Fruit fly (Drosophila melanogaster): ENCODE results near the gene CG31373.

Gene CG31373

DNA sequence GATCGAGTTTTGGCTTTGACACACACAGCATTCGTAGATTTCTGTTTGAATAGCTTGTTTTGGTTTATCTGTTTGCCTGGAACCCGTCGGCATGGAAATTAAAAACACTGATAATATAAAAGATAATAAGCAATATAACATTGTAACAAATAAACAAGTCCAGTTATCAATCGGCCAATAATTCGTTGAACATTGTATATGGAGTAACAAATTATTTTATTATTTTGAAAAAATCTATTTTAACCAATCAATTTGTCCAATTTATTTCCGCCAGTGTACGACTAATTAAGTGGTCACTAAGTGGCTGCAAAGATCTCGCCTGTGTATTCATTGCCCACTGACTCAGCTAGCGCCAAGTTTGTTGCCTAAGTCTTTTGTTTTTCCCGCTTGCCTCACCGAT, 20.3 kb downstream of the CG31373 start (continued):
- TF ChIP-seq lilli (GFP tag; optimal IDR thresholded peaks at IDR 0.05) (peak; percentile 59), CG10366 (GFP tag; IDR thresholded peaks at IDR 0.05) (no peak), CG17385 (GFP tag; optimal IDR thresholded peaks at IDR 0.05) (peak; percentile 34), salm (tag; optimal IDR thresholded peaks at IDR 0.05) (no peak), CG14441 (GFP tag; IDR thresholded peaks at IDR 0.05) (peak; percentile 53), CG7372 (GFP tag; IDR thresholded peaks at IDR 0.05) (no peak), fd64A (GFP tag; optimal IDR thresholded peaks at IDR 0.05) (no peak), CkIIα-i1 (GFP tag; IDR thresholded peaks at IDR 0.05) (no peak), ci (GFP tag; IDR thresholded peaks at IDR 0.05) (no peak), CG3163 (GFP tag; optimal IDR thresholded peaks at IDR 0.05) (no peak), Lim3 (GFP tag; IDR thresholded peaks at IDR 0.05) (no peak), CG3281 (GFP tag; optimal IDR thresholded peaks at IDR 0.05) (peak; percentile 58), HLH3B (GFP tag; IDR thresholded peaks at IDR 0.05) (no peak), eve (GFP tag; optimal IDR thresholded peaks at IDR 0.05) (no peak), Scr (GFP tag; IDR thresholded peaks at IDR 0.05; ENCODE audit: partially characterized antibody) (no peak), CG18619 (GFP tag; optimal IDR thresholded peaks at IDR 0.05) (peak; percentile 10), Nf-YA (GFP tag; IDR thresholded peaks at IDR 0.05) (no peak), Hr78 (GFP tag; optimal IDR thresholded peaks at IDR 0.05) (no peak), NfI (GFP tag; optimal IDR thresholded peaks at IDR 0.05) (peak; percentile 26), CG10654 (GFP tag; optimal IDR thresholded peaks at IDR 0.05) (no peak), CG11456 (GFP tag; IDR thresholded peaks at IDR 0.05) (peak; percentile 69; the same call in 2 of the 3 replicates), Ada2b (GFP tag; IDR thresholded peaks at IDR 0.05) (no peak), NFAT (GFP tag; IDR thresholded peaks at IDR 0.05) (peak; percentile 57), Ptx1 (GFP tag; IDR thresholded peaks at IDR 0.05) (peak; percentile 33; the same call in 1 of the 2 replicates), dmrt99B (tag; optimal IDR thresholded peaks at IDR 0.05) (no peak), B-H1 (GFP tag; IDR thresholded peaks at IDR 0.05) (peak; percentile 33; the same call in 1 of the 3 replicates), fd96Cb (tag; optimal IDR thresholded peaks at IDR 0.05) (no peak), CG15073 (GFP tag; optimal IDR thresholded peaks at IDR 0.05) (no peak), so (GFP tag; IDR thresholded peaks at IDR 0.05) (peak; percentile 18; the same call in 1 of the 3 replicates), pnt (GFP tag; optimal IDR thresholded peaks at IDR 0.05) (no peak), slbo (GFP tag; IDR thresholded peaks at IDR 0.05) (peak; percentile 81), chif (GFP tag; optimal IDR thresholded peaks at IDR 0.05) (no peak)

DNA sequence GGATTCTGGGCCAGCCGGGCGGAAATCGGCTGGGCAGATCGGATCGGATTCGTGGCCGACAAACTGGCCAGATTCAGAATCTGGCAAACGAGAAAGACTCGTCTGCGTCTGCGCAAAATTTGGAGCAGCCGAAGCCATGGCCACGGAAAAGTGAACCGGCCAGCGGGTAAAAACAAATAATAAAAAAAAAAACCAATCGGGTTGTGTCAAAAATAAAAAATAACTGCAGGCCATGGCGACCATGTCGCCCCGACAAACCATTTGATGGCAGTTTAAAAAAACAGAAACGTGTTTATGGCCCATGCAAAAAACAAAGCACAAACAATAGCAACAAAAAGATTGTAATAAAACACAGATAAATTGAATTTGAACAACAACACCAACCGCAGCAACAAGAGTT, 21.0 kb downstream of the CG31373 start:
- 0 out of 4 replicates have a peak, but pooled peaks have one; percentile 42 for TF ChIP-seq chinmo (GFP tag; IDR thresholded peaks at IDR 0.05; ENCODE audit: partially characterized antibody)
- no peak for TF ChIP-seq ro (GFP tag; IDR thresholded peaks at IDR 0.05)

DNA sequence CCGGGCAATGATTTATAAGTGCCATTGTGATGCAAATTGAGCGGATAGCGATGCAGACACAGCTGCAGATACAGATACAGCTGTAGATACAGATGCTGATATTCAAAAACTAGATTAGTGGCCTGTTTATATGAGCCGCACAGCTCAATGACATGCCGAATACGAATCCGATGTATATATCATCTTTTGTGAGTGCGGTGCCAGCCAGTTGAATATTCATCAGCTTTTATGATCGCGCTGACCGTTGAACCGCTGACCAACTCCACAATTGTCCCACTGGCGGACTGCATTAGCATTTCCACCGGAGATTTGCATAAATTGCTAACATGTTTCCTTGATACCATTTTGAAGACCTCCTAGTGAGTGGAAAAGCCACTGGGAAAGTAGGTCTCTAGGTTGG, 21.9 kb downstream of the CG31373 start:
- TF ChIP-seq oc (tag; optimal IDR thresholded peaks at IDR 0.05) (peak; percentile 72), Lpt (GFP tag; optimal IDR thresholded peaks at IDR 0.05) (no peak), CG11085 (GFP tag; IDR thresholded peaks at IDR 0.05) (no peak), CG3065 (GFP tag; optimal IDR thresholded peaks at IDR 0.05) (no peak), vvl (GFP tag; IDR thresholded peaks at IDR 0.05) (peak; percentile 77), H15 (GFP tag; IDR thresholded peaks at IDR 0.05) (no peak), cas (GFP tag; IDR thresholded peaks at IDR 0.05) (no peak), btn (GFP tag; optimal IDR thresholded peaks at IDR 0.05) (no peak), Hr78 (GFP tag; optimal IDR thresholded peaks at IDR 0.05) (peak in 1 of 2 experiments; percentile 38), CG3163 (GFP tag; optimal IDR thresholded peaks at IDR 0.05) (no peak), Adf1 (GFP tag; IDR thresholded peaks at IDR 0.05) (no peak), salm (tag; optimal IDR thresholded peaks at IDR 0.05) (peak; percentile 2), Elba2 (GFP tag; optimal IDR thresholded peaks at IDR 0.05) (no peak)

Data from whole organism, embryonic.